Worm (Caenorhabditis elegans) whole organism, L3 larva: Measurements from ENCODE around the gene C45G9.5.

Source experiments
- elt-1 ChIP-seq: fragments of 150-350 bp; optimal IDR thresholded peaks from 2 replicates; lab custom pipeline; 2014; ENCODE audit warnings: missing biosample characterization, missing genetic modification characterization
- nhr-11 ChIP-seq: fragments of 150-350 bp; optimal IDR thresholded peaks from 2 replicates; lab custom pipeline; 2014; ENCODE audit warnings: missing biosample characterization, missing genetic modification characterization
- nhr-237 ChIP-seq: fragments of 150-350 bp; optimal IDR thresholded peaks from 2 replicates; lab custom pipeline; 2014; ENCODE audit warnings: missing biosample characterization, missing genetic modification characterization
- snpc-4 ChIP-seq: fragments of 150-350 bp; optimal IDR thresholded peaks from 2 replicates; lab custom pipeline; 2014; ENCODE audit warnings: missing biosample characterization, missing genetic modification characterization
- zag-1 ChIP-seq: fragments of 150-350 bp; optimal IDR thresholded peaks from 2 replicates; lab custom pipeline; 2014; ENCODE audit warnings: missing biosample characterization, missing genetic modification characterization

- TF ChIP-seq snpc-4 (tag; lab: Kevin White, UChicago) = no peak
- no peak for TF ChIP-seq zag-1 (tag; lab: Kevin White, UChicago)
- TF ChIP-seq nhr-237 (tag; lab: Kevin White, UChicago) = no peak
- no peak for TF ChIP-seq elt-1
- TF ChIP-seq nhr-11 (tag; lab: Kevin White, UChicago) = no peak
Measured at ce11 chrIII:5083304-5083703, 35.4 kb downstream of the C45G9.5 start.
